Fruit fly (Drosophila melanogaster): ENCODE results near the gene CG33080.

CG33080 gene

dm6 chrX:5745840-5746815 is 28.6 kb upstream of the CG33080 start (continued):
- peak; percentile 52 for TF ChIP-seq CG4854 (GFP tag; optimal IDR thresholded peaks at IDR 0.05)
- TF ChIP-seq gcm2 (GFP tag; optimal IDR thresholded peaks at IDR 0.05), result peak; percentile 63
- TF ChIP-seq CG10431 (GFP tag; optimal IDR thresholded peaks at IDR 0.05), result peak; percentile 37
- peak; percentile 65 for TF ChIP-seq klu (GFP tag; IDR thresholded peaks at IDR 0.05)
- no peak; the same call in 1 of the 2 replicates for TF ChIP-seq Awh (GFP tag; IDR thresholded peaks at IDR 0.05)
- peak; percentile 49 for TF ChIP-seq HmgZ (tag; optimal IDR thresholded peaks at IDR 0.05)
- TF ChIP-seq CG34224 (GFP tag; IDR thresholded peaks at IDR 0.05; ENCODE audit: partially characterized antibody), result no peak
- peak; percentile 84 for TF ChIP-seq vvl (GFP tag; IDR thresholded peaks at IDR 0.05)
- TF ChIP-seq pzg (GFP tag; optimal IDR thresholded peaks at IDR 0.05), result peak; percentile 29
- no peak for TF ChIP-seq zen2 (GFP tag; IDR thresholded peaks at IDR 0.05; ENCODE audit: partially characterized antibody)
- TF ChIP-seq gsb-n (tag; optimal IDR thresholded peaks at IDR 0.05), result no peak
- peak; percentile 42 for TF ChIP-seq CG6272 (GFP tag; IDR thresholded peaks at IDR 0.05)
- TF ChIP-seq ewg (GFP tag; optimal IDR thresholded peaks at IDR 0.05), result peak; percentile 66
- no peak for TF ChIP-seq psq (GFP tag; optimal IDR thresholded peaks at IDR 0.05)
- TF ChIP-seq CG4707 (GFP tag; optimal IDR thresholded peaks at IDR 0.05), result peak; percentile 41
- no peak for TF ChIP-seq luna (GFP tag; optimal IDR thresholded peaks at IDR 0.05)
- TF ChIP-seq pho (GFP tag; optimal IDR thresholded peaks at IDR 0.05), result peak; percentile 49
- TF ChIP-seq Doc3 (GFP tag; IDR thresholded peaks at IDR 0.05; ENCODE audit: partially characterized antibody), result 0 out of 3 replicates have a peak, but pooled peaks have one; percentile 27
- peak; percentile 25 for TF ChIP-seq CG8089 (GFP tag; optimal IDR thresholded peaks at IDR 0.05)
- peak; percentile 24 for TF ChIP-seq nau (GFP tag; optimal IDR thresholded peaks at IDR 0.05)
- 0 out of 2 replicates have a peak, but pooled peaks have one; percentile 22 for TF ChIP-seq gt (GFP tag; IDR thresholded peaks at IDR 0.05)
- peak; percentile 28 for TF ChIP-seq CG2875 (GFP tag; optimal IDR thresholded peaks at IDR 0.05)
- TF ChIP-seq slp2 (GFP tag; optimal IDR thresholded peaks at IDR 0.05), result no peak
- peak; percentile 35; the same call in 1 of the 3 replicates for TF ChIP-seq CG7357 (GFP tag; IDR thresholded peaks at IDR 0.05)
- no peak for TF ChIP-seq tll (GFP tag; optimal IDR thresholded peaks at IDR 0.05)
- no peak for TF ChIP-seq usp (GFP tag; optimal IDR thresholded peaks at IDR 0.05)
- peak; percentile 83 for TF ChIP-seq CG9932 (GFP tag; IDR thresholded peaks at IDR 0.05)
- TF ChIP-seq bigmax (GFP tag; optimal IDR thresholded peaks at IDR 0.05), result no peak
- TF ChIP-seq D19B (GFP tag; optimal IDR thresholded peaks at IDR 0.05), result peak; percentile 58
- no peak for TF ChIP-seq hth (optimal IDR thresholded peaks at IDR 0.05)
- TF ChIP-seq ab (GFP tag; optimal IDR thresholded peaks at IDR 0.05), result peak; percentile 75
- peak; percentile 23 for TF ChIP-seq CG30020 (tag; optimal IDR thresholded peaks at IDR 0.05)
- peak; percentile 51 for TF ChIP-seq Hey (tag; optimal IDR thresholded peaks at IDR 0.05)
- TF ChIP-seq CG10267 (tag; optimal IDR thresholded peaks at IDR 0.05), result peak; percentile 23
- peak; percentile 56; the same call in 1 of the 2 replicates for TF ChIP-seq danr (GFP tag; IDR thresholded peaks at IDR 0.05)
- peak; percentile 72 for TF ChIP-seq CG10209 (GFP tag; optimal IDR thresholded peaks at IDR 0.05)
- peak; percentile 70 for TF ChIP-seq CG32772 (GFP tag; IDR thresholded peaks at IDR 0.05)
- peak; percentile 7 for TF ChIP-seq pfk (GFP tag; optimal IDR thresholded peaks at IDR 0.05)
- 0 out of 2 replicates have a peak, but pooled peaks have one; percentile 22 for TF ChIP-seq sim (GFP tag; IDR thresholded peaks at IDR 0.05)
- TF ChIP-seq chn (GFP tag; optimal IDR thresholded peaks at IDR 0.05), result peak; percentile 20
- peak; percentile 65 for TF ChIP-seq gsb (GFP tag; IDR thresholded peaks at IDR 0.05)
- peak; percentile 82 for TF ChIP-seq CG13424 (tag; optimal IDR thresholded peaks at IDR 0.05)
- TF ChIP-seq H2.0 (GFP tag; IDR thresholded peaks at IDR 0.05), result peak; percentile 84
- TF ChIP-seq CG3065 (GFP tag; optimal IDR thresholded peaks at IDR 0.05), result no peak
- TF ChIP-seq CG10959 (GFP tag; IDR thresholded peaks at IDR 0.05), result no peak
- TF ChIP-seq sqz (GFP tag; optimal IDR thresholded peaks at IDR 0.05), result no peak
- TF ChIP-seq CG14014 (GFP tag; IDR thresholded peaks at IDR 0.05), result peak; percentile 85
- peak; percentile 45 for TF ChIP-seq Asciz (GFP tag; optimal IDR thresholded peaks at IDR 0.05)

All from whole organism, embryonic.